Worm (Caenorhabditis elegans) whole organism, L4 larva: ENCODE data around the gene Y43H11AL.1.

Experiments used
- D1046.2 ChIP-seq: fragments of 200-800 bp; sonication (Bioruptor generic); IDR thresholded peaks from 2 replicates; pipeline ENCODE4 v1.3.6; 2022; ENCODE audit warnings: missing genetic modification characterization, missing compliant biosample characterization
- F26F4.8 ChIP-seq: fragments of 200-800 bp; sonication (Bioruptor generic); conservative IDR thresholded peaks from 2 replicates; pipeline ENCODE4 v1.3.6; 2022; ENCODE audit warnings: missing genetic modification characterization, missing compliant biosample characterization
- F44E2.7 ChIP-seq: fragments of 200-800 bp; sonication (Bioruptor generic); IDR thresholded peaks from 2 replicates; pipeline ENCODE4 v2.1.2; 2022; ENCODE audit warnings: missing genetic modification characterization, missing compliant biosample characterization
- T26A8.4 ChIP-seq: fragments of 200-800 bp; sonication (Bioruptor generic); IDR thresholded peaks from 2 replicates; pipeline ENCODE4 v1.3.6; 2022; ENCODE audit warnings: missing genetic modification characterization, missing compliant biosample characterization
- Y105C5A.15 ChIP-seq: fragments of 200-800 bp; sonication (Bioruptor generic); IDR thresholded peaks from 2 replicates; pipeline ENCODE4 v1.3.6; 2022; ENCODE audit warnings: missing genetic modification characterization, missing compliant biosample characterization
- Y5F2A.4 ChIP-seq: fragments of 200-800 bp; sonication (Bioruptor generic); optimal IDR thresholded peaks from 2 replicates; lab custom pipeline; 2018; ENCODE audit warnings: mild to moderate bottlenecking, missing genetic modification characterization, missing compliant biosample characterization
- Y75B8A.6 ChIP-seq: fragments of 200-800 bp; sonication (Bioruptor generic); IDR thresholded peaks from 2 replicates; pipeline ENCODE4 v1.3.6; 2022; ENCODE audit warnings: missing genetic modification reagents, missing genetic modification characterization, missing compliant biosample characterization
- ZK546.5 ChIP-seq, 2 experiments: sonication (generic microtip); optimal IDR thresholded peaks; 2 replicates each; lab custom pipeline; 2017; ENCODE audit warnings: missing biosample characterization in 2 of 2, missing genetic modification characterization in 2 of 2
- aha-1 ChIP-seq: fragments of 150-350 bp; peaks from one replicate; lab custom pipeline; 2014; ENCODE audit warnings: missing biosample characterization, missing genetic modification characterization
- arid-1 ChIP-seq: fragments of 200-800 bp; sonication (Bioruptor generic); conservative IDR thresholded peaks from 2 replicates; pipeline ENCODE4 v1.3.6; 2022; ENCODE audit warnings: missing genetic modification reagents, missing genetic modification characterization, missing compliant biosample characterization
- ceh-20 ChIP-seq: fragments of 200-800 bp; sonication (Bioruptor generic); IDR thresholded peaks from 2 replicates; pipeline ENCODE4 v1.3.6; 2022; ENCODE audit warnings: missing genetic modification reagents, missing genetic modification characterization, missing compliant biosample characterization
- cey-2 ChIP-seq: sonication (generic microtip); optimal IDR thresholded peaks from 3 replicates; lab custom pipeline; 2017; ENCODE audit warnings: missing genetic modification characterization, mild to moderate bottlenecking, missing compliant biosample characterization, antibody characterized with exemption, borderline replicate concordance; ENCODE audit not compliant: insufficient read depth
- ctbp-1 ChIP-seq: fragments of 200-800 bp; sonication (Bioruptor generic); IDR thresholded peaks from 2 replicates; pipeline ENCODE4 v1.3.6; 2022; ENCODE audit warnings: missing genetic modification reagents, missing genetic modification characterization, missing compliant biosample characterization
- daf-16 ChIP-seq, 3 experiments: sonication (generic microtip); optimal IDR thresholded peaks; 2 replicates each; lab custom pipeline; 2016 to 2017; ENCODE audit warnings: missing genetic modification characterization in 3 of 3, missing genetic modification reagents in 3 of 3, mild to moderate bottlenecking in 2 of 3, missing compliant biosample characterization in 2 of 3, missing biosample characterization in 1 of 3, moderate library complexity in 1 of 3
- dmd-6 ChIP-seq: fragments of 200-800 bp; sonication (Bioruptor generic); IDR thresholded peaks from 2 replicates; pipeline ENCODE4 v1.3.6; 2022; ENCODE audit warnings: missing genetic modification reagents, missing genetic modification characterization, missing compliant biosample characterization
- dmd-9 ChIP-seq: fragments of 200-800 bp; sonication (Bioruptor generic); IDR thresholded peaks from 2 replicates; pipeline ENCODE4 v1.3.6; 2022; ENCODE audit warnings: missing genetic modification reagents, missing genetic modification characterization, missing compliant biosample characterization
- dve-1 ChIP-seq: sonication (generic microtip); optimal IDR thresholded peaks from 2 replicates; lab custom pipeline; 2017; ENCODE audit warnings: antibody characterized with exemption, mild to moderate bottlenecking, missing genetic modification characterization, missing compliant biosample characterization; ENCODE audit not compliant: insufficient read depth
- egl-43 ChIP-seq: fragments of 200-800 bp; sonication (Bioruptor generic); IDR thresholded peaks from 2 replicates; pipeline ENCODE4 v1.3.6; 2022; ENCODE audit warnings: missing genetic modification reagents, missing genetic modification characterization, missing compliant biosample characterization
- gei-8 ChIP-seq: fragments of 200-800 bp; sonication (Bioruptor generic); optimal IDR thresholded peaks from 2 replicates; lab custom pipeline; 2018; ENCODE audit warnings: mild to moderate bottlenecking, missing genetic modification characterization, missing compliant biosample characterization
- hlh-11 ChIP-seq: fragments of 200-800 bp; sonication (Bioruptor generic); optimal IDR thresholded peaks from 2 replicates; lab custom pipeline; 2018; ENCODE audit warnings: mild to moderate bottlenecking, missing genetic modification characterization, missing compliant biosample characterization
- hmg-1.1 ChIP-seq: fragments of 200-800 bp; sonication (Bioruptor generic); IDR thresholded peaks from 2 replicates; pipeline ENCODE4 v1.3.6; 2022; ENCODE audit warnings: missing genetic modification reagents, missing genetic modification characterization, missing compliant biosample characterization
- jun-1 ChIP-seq: fragments of 150-350 bp; optimal IDR thresholded peaks from 2 replicates; lab custom pipeline; 2014; ENCODE audit warnings: missing biosample characterization, missing genetic modification reagents, missing genetic modification characterization
- lin-29 ChIP-seq: fragments of 200-800 bp; sonication (Bioruptor generic); IDR thresholded peaks from 2 replicates; pipeline ENCODE4 v1.3.6; 2022; ENCODE audit warnings: missing genetic modification reagents, missing genetic modification characterization, missing compliant biosample characterization
- lin-38 ChIP-seq: fragments of 200-800 bp; sonication (Bioruptor generic); IDR thresholded peaks from 2 replicates; pipeline ENCODE4 v1.3.6; 2022; ENCODE audit warnings: missing genetic modification reagents, missing genetic modification characterization, missing compliant biosample characterization
- mdl-1 ChIP-seq, 2 experiments: fragments of 150-350 bp in 1 of 2; sonication (generic microtip) in 1 of 2; optimal IDR thresholded peaks; 2 replicates each; lab custom pipeline; 2014 to 2017; ENCODE audit warnings: missing biosample characterization in 2 of 2, missing genetic modification characterization in 2 of 2
- mes-2 ChIP-seq: sonication (generic microtip); optimal IDR thresholded peaks from 2 replicates; lab custom pipeline; 2016; ENCODE audit warnings: missing genotype, mild to moderate bottlenecking, missing genetic modification characterization, missing compliant biosample characterization; ENCODE audit not compliant: poor library complexity, severe bottlenecking
- nhr-102 ChIP-seq: sonication (generic microtip); optimal IDR thresholded peaks from 2 replicates; lab custom pipeline; 2016; ENCODE audit warnings: mild to moderate bottlenecking, missing genetic modification characterization, moderate library complexity, missing compliant biosample characterization
- nhr-28 ChIP-seq: fragments of 150-350 bp; optimal IDR thresholded peaks from 2 replicates; lab custom pipeline; 2014; ENCODE audit warnings: missing biosample characterization, missing genetic modification characterization
- nhr-42 ChIP-seq: fragments of 200-800 bp; sonication (Bioruptor generic); IDR thresholded peaks from 2 replicates; pipeline ENCODE4 v1.3.6; 2022; ENCODE audit warnings: missing genetic modification characterization, missing compliant biosample characterization
- nhr-48 ChIP-seq: sonication (generic microtip); optimal IDR thresholded peaks from 2 replicates; lab custom pipeline; 2016; ENCODE audit warnings: mild to moderate bottlenecking, missing genetic modification characterization, missing compliant biosample characterization
- nhr-76 ChIP-seq: fragments of 150-350 bp; optimal IDR thresholded peaks from 2 replicates; lab custom pipeline; 2014; ENCODE audit warnings: missing biosample characterization, missing genetic modification characterization
- nhr-77 ChIP-seq: fragments of 150-350 bp; optimal IDR thresholded peaks from 2 replicates; lab custom pipeline; 2014; ENCODE audit warnings: missing biosample characterization, missing genetic modification characterization
- pqm-1 ChIP-seq: sonication (generic microtip); optimal IDR thresholded peaks from 2 replicates; lab custom pipeline; 2017; ENCODE audit warnings: missing biosample characterization, missing genetic modification characterization
- rbr-2 ChIP-seq: sonication (generic microtip); optimal IDR thresholded peaks from 2 replicates; lab custom pipeline; 2016; ENCODE audit warnings: missing genotype, missing genetic modification characterization, missing compliant biosample characterization
- saeg-2 ChIP-seq: fragments of 200-800 bp; sonication (Bioruptor generic); IDR thresholded peaks from 2 replicates; pipeline ENCODE4 v1.3.6; 2022; ENCODE audit warnings: missing genetic modification reagents, missing genetic modification characterization, missing compliant biosample characterization
- skn-1 ChIP-seq: fragments of 150-350 bp; optimal IDR thresholded peaks from 2 replicates; lab custom pipeline; 2014; ENCODE audit warnings: missing biosample characterization, missing genetic modification characterization
- spr-3 ChIP-seq: fragments of 200-800 bp; sonication (Bioruptor generic); optimal IDR thresholded peaks from 2 replicates; lab custom pipeline; 2018; ENCODE audit warnings: mild to moderate bottlenecking, missing genetic modification characterization, missing compliant biosample characterization
- tag-97 ChIP-seq: fragments of 200-800 bp; sonication (Bioruptor generic); IDR thresholded peaks from 2 replicates; pipeline ENCODE4 v1.3.6; 2022; ENCODE audit warnings: missing genetic modification characterization, missing compliant biosample characterization
- tra-1 ChIP-seq: fragments of 200-800 bp; sonication (Bioruptor generic); IDR thresholded peaks from 2 replicates; pipeline ENCODE4 v1.3.6; 2022; ENCODE audit warnings: missing genetic modification reagents, missing genetic modification characterization, missing compliant biosample characterization
- unc-39 ChIP-seq: sonication (generic microtip); optimal IDR thresholded peaks from 2 replicates; lab custom pipeline; 2017; ENCODE audit warnings: missing biosample characterization, missing genetic modification characterization
- unc-62 ChIP-seq, 3 experiments: fragments of 150-350 bp in 1 of 3; sonication (generic microtip); optimal IDR thresholded peaks in 2 of 3; peaks in 1 of 3; 1 replicate in 1 of 3; 2 replicates in 2 of 3; lab custom pipeline; 2014 to 2017; ENCODE audit warnings: missing biosample characterization in 3 of 3, missing genetic modification characterization in 3 of 3, missing genetic modification reagents in 3 of 3, missing genotype in 1 of 3
- zag-1 ChIP-seq: fragments of 150-350 bp; optimal IDR thresholded peaks from 2 replicates; lab custom pipeline; 2014; ENCODE audit warnings: missing biosample characterization, missing genetic modification characterization
- zfp-2 ChIP-seq: sonication (generic microtip); optimal IDR thresholded peaks from 2 replicates; lab custom pipeline; 2016; ENCODE audit warnings: mild to moderate bottlenecking, missing genetic modification characterization, missing compliant biosample characterization
- zip-11 ChIP-seq: fragments of 200-800 bp; sonication (Bioruptor generic); IDR thresholded peaks from 2 replicates; pipeline ENCODE4 v1.3.6; 2022; ENCODE audit warnings: missing genetic modification characterization, missing compliant biosample characterization

Y43H11AL.1 gene

DNA sequence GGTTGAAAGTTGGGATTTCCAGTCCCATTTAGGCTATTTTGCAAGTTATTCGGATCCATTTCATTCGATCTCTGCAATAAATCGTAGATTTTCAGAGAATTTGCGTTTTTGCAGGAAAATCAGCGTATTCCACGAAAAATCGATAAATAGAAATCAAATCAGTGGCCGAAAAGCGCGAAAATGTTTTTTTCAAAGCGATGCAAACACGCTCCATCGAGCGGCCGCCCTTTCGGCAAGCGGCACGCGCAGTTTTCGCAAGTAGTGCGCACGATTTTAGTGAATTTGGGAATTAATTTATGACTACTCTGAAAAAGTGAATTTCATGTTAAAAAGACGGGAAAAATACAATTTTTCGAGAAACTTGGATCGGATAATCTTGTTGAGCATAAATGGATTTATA, 22.6 kb upstream of the Y43H11AL.1 start (continued):
- TF ChIP-seq aha-1 (peak; percentile 99), jun-1 (tag; lab: Kevin White, UChicago) (peak; percentile 89), dmd-9 (GFP tag; lab: Robert Waterston, UW) (peak; percentile 87; the same call in 1 of the 2 replicates), tra-1 (GFP tag; lab: Robert Waterston, UW) (peak; percentile 81), nhr-48 (tag; lab: Kevin White, UChicago) (peak; percentile 73), zfp-2 (tag; lab: Kevin White, UChicago) (peak; percentile 68), F44E2.7 (GFP tag; lab: Robert Waterston, UW) (peak; percentile 88; the same call in 1 of the 2 replicates), unc-39 (tag; lab: Kevin White, UChicago) (no peak), hmg-1.1 (GFP tag; lab: Robert Waterston, UW) (peak; percentile 92), dmd-6 (GFP tag; lab: Robert Waterston, UW) (peak; percentile 76), tag-97 (GFP tag; lab: Robert Waterston, UW) (no peak), unc-62 (GFP tag; optimal IDR thresholded peaks at IDR 0.05 in 1 of 2; lab: Kevin White, UChicago) (peak in 1 of 2 experiments; percentile 45), unc-62 (tag; optimal IDR thresholded peaks at IDR 0.05; lab: Kevin White, UChicago) (no peak), ceh-20 (peak; percentile 89), skn-1 (tag; lab: Kevin White, UChicago) (peak; percentile 32)

DNA sequence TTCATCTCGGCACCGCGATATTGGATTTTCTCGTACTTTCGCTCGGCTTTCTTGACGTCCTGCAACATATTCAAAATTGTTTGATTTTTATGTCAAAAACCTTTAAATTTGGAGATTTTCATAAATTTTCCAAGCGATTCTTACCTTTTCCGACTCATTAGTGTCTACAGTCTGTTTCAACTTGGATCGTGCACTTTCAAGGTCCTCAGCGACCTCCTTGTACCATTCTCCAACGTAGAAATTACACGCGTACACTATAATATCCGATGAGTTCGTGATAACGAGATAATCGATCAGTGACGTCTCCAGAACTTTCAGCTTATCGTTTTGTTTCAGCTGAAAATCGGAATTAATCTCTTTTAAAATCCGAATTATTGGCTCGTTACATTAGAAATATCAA, 15.2 kb upstream of the Y43H11AL.1 start:
- TF ChIP-seq T26A8.4 (GFP tag; lab: Robert Waterston, UW) (no peak), unc-62 (GFP tag; optimal IDR thresholded peaks at IDR 0.05 in 1 of 2; lab: Kevin White, UChicago) (peak in 1 of 2 experiments; percentile 94), unc-62 (tag; optimal IDR thresholded peaks at IDR 0.05; lab: Kevin White, UChicago) (no peak)

DNA sequence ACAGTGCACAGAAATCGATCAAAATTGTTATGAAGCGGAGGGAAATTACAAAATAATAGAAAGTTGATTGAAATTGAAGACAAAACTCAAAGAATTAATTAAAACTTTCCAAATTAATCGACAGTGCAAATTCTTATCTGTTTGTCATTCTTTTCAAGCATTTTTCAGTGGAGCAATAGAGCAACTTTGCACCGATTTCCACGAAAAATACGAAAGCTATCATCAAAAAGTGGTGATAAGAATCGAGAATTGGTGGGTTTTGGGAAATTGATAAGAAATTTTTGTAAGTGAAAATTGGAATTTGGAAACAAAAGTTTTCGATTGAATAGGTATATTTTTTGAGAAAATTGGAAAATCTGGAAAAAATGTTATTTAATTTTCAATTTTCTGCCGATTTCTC, 7.5 kb upstream of the Y43H11AL.1 start:
- TF ChIP-seq Y5F2A.4 (GFP tag; lab: Kevin White, UChicago) (no peak), unc-62 (GFP tag; optimal IDR thresholded peaks at IDR 0.05 in 1 of 2; lab: Kevin White, UChicago) (peak in 1 of 2 experiments; percentile 19), unc-62 (tag; optimal IDR thresholded peaks at IDR 0.05; lab: Kevin White, UChicago) (no peak), gei-8 (GFP tag; lab: Kevin White, UChicago) (no peak), spr-3 (GFP tag; lab: Kevin White, UChicago) (no peak), hmg-1.1 (GFP tag; lab: Robert Waterston, UW) (no peak), dve-1 (peak; percentile 48), nhr-76 (tag; lab: Kevin White, UChicago) (no peak), hlh-11 (tag; lab: Kevin White, UChicago) (peak; percentile 25), mdl-1 (tag; optimal IDR thresholded peaks at IDR 0.05; lab: Kevin White, UChicago) (no peak), cey-2 (tag; lab: Kevin White, UChicago) (no peak), ZK546.5 (tag; optimal IDR thresholded peaks at IDR 0.05; lab: Kevin White, UChicago) (no peak), F26F4.8 (no peak), lin-38 (peak; percentile 56), nhr-102 (tag; lab: Kevin White, UChicago) (no peak), nhr-48 (tag; lab: Kevin White, UChicago) (no peak), Y105C5A.15 (GFP tag; lab: Robert Waterston, UW) (no peak), saeg-2 (GFP tag; lab: Robert Waterston, UW) (no peak), zip-11 (GFP tag; lab: Robert Waterston, UW) (no peak), ctbp-1 (no peak), lin-29 (no peak), skn-1 (tag; lab: Kevin White, UChicago) (no peak), daf-16 (GFP tag; optimal IDR thresholded peaks at IDR 0.05; lab: Kevin White, UChicago) (no peak), daf-16 (tag; optimal IDR thresholded peaks at IDR 0.05; lab: Kevin White, UChicago) (peak; percentile 39), arid-1 (GFP tag; lab: Robert Waterston, UW) (no peak), zag-1 (tag; lab: Kevin White, UChicago) (no peak), F44E2.7 (GFP tag; lab: Robert Waterston, UW) (no peak), D1046.2 (no peak), egl-43 (GFP tag; lab: Robert Waterston, UW) (no peak), rbr-2 (tag; lab: Kevin White, UChicago) (no peak), mes-2 (tag; lab: Kevin White, UChicago) (no peak), nhr-42 (GFP tag; lab: Robert Waterston, UW) (no peak), dmd-6 (GFP tag; lab: Robert Waterston, UW) (peak; percentile 62), nhr-77 (tag; lab: Kevin White, UChicago) (peak; percentile 43), pqm-1 (tag; lab: Kevin White, UChicago) (peak; percentile 100), tag-97 (GFP tag; lab: Robert Waterston, UW) (no peak), Y75B8A.6 (GFP tag; lab: Robert Waterston, UW) (no peak), nhr-28 (tag; lab: Kevin White, UChicago) (peak; percentile 73)
- TF ChIP-seq, all 104 proteins: peak for 9
